Fruit fly (Drosophila melanogaster) whole organism, embryonic: ENCODE data around the gene CG3630.
A peak's percentile ranks its signal among the peaks of the same experiment; 100 is the strongest.

Experiments
- B-H1 ChIP-seq: fragments of 200-800 bp; sonication (Bioruptor generic); IDR thresholded peaks from 3 replicates; pipeline ENCODE4 v1.3.6; 2022; ENCODE audit warnings: missing biosample characterization, missing genetic modification characterization
- CG10321 ChIP-seq: fragments of 200-800 bp; sonication (Bioruptor generic); IDR thresholded peaks from 2 replicates; pipeline ENCODE4 v1.3.6; 2022; ENCODE audit warnings: missing biosample characterization, missing genetic modification characterization
- CG11093 ChIP-seq: fragments of 200-800 bp; sonication (Bioruptor generic); IDR thresholded peaks from 3 replicates; pipeline ENCODE4 v1.3.6; 2022; ENCODE audit warnings: missing biosample characterization, missing genetic modification characterization
- CG12219 ChIP-seq: fragments of 200-800 bp; sonication (Bioruptor generic); optimal IDR thresholded peaks from 3 replicates; lab custom pipeline; 2018; ENCODE audit warnings: missing biosample characterization, mild to moderate bottlenecking, missing genetic modification characterization
- CG13424 ChIP-seq: fragments of 200-800 bp; sonication (Bioruptor generic); optimal IDR thresholded peaks from 2 replicates; lab custom pipeline; 2019; ENCODE audit warnings: missing biosample characterization, mild to moderate bottlenecking, missing genetic modification characterization, moderate library complexity
- CG14014 ChIP-seq: fragments of 200-800 bp; sonication (Bioruptor generic); IDR thresholded peaks from 2 replicates; pipeline ENCODE4 v1.3.6; 2022; ENCODE audit warnings: missing biosample characterization, missing genetic modification characterization
- CG14667 ChIP-seq: fragments of 200-800 bp; sonication (Bioruptor generic); IDR thresholded peaks from 2 replicates; pipeline ENCODE4 v1.3.6; 2022; ENCODE audit warnings: missing biosample characterization, missing genetic modification characterization
- CG14710 ChIP-seq: fragments of 200-800 bp; sonication (Bioruptor generic); optimal IDR thresholded peaks from 3 replicates; lab custom pipeline; 2019; ENCODE audit warnings: missing biosample characterization, mild to moderate bottlenecking, missing genetic modification characterization, moderate library complexity
- CG16815 ChIP-seq: fragments of 200-800 bp; sonication (Bioruptor generic); optimal IDR thresholded peaks from 3 replicates; lab custom pipeline; 2017; ENCODE audit warnings: missing biosample characterization, mild to moderate bottlenecking, missing genetic modification characterization
- CG18011 ChIP-seq: fragments of 200-800 bp; sonication (Bioruptor generic); optimal IDR thresholded peaks from 2 replicates; lab custom pipeline; 2017; ENCODE audit warnings: missing biosample characterization, missing genetic modification characterization, mild to moderate bottlenecking, moderate library complexity, missing genotype
- CG18764 ChIP-seq: fragments of 200-800 bp; sonication (Bioruptor generic); optimal IDR thresholded peaks from 3 replicates; lab custom pipeline; 2016; ENCODE audit warnings: missing biosample characterization, missing genetic modification characterization
- CG2712 ChIP-seq: fragments of 200-800 bp; optimal IDR thresholded peaks from 3 replicates; lab custom pipeline; 2019; ENCODE audit warnings: missing biosample characterization, mild to moderate bottlenecking, missing genetic modification characterization, moderate library complexity
- CG3065 ChIP-seq: fragments of 200-800 bp; sonication (Bioruptor generic); optimal IDR thresholded peaks from 2 replicates; lab custom pipeline; 2016; ENCODE audit warnings: missing biosample characterization, missing genetic modification characterization
- CG32767 ChIP-seq: fragments of 200-800 bp; sonication (Bioruptor generic); IDR thresholded peaks from 2 replicates; pipeline ENCODE4 v1.3.6; 2022; ENCODE audit warnings: missing biosample characterization, missing genetic modification characterization
- CG5245 ChIP-seq: fragments of 200-800 bp; sonication (Bioruptor generic); optimal IDR thresholded peaks from 3 replicates; lab custom pipeline; 2016; ENCODE audit warnings: missing biosample characterization, missing genetic modification characterization
- CG8290 ChIP-seq, 3 experiments: fragments of 200-800 bp; sonication (Bioruptor generic); optimal IDR thresholded peaks; 2 replicates each; lab custom pipeline; 2016 to 2019; ENCODE audit warnings: missing biosample characterization in 3 of 3, missing genetic modification characterization in 3 of 3, mild to moderate bottlenecking in 2 of 3, moderate library complexity in 1 of 3
- CG8359 ChIP-seq: fragments of 200-800 bp; sonication (Bioruptor generic); optimal IDR thresholded peaks from 2 replicates; lab custom pipeline; 2017; ENCODE audit warnings: missing biosample characterization, mild to moderate bottlenecking, missing genetic modification characterization, borderline replicate concordance
- Chrac-16 ChIP-seq: fragments of 200-800 bp; sonication (Bioruptor generic); optimal IDR thresholded peaks from 3 replicates; lab custom pipeline; 2016; ENCODE audit warnings: missing biosample characterization, missing genetic modification characterization
- ERR ChIP-seq: fragments of 200-800 bp; sonication (Bioruptor generic); optimal IDR thresholded peaks from 2 replicates; lab custom pipeline; 2016; ENCODE audit warnings: missing biosample characterization, missing genetic modification characterization
- GATAe ChIP-seq: fragments of 200-800 bp; sonication (Bioruptor generic); conservative IDR thresholded peaks from 2 replicates; pipeline ENCODE4 v1.3.6; 2022; ENCODE audit warnings: missing biosample characterization, missing genetic modification characterization
- Gug ChIP-seq: fragments of 200-800 bp; sonication (Bioruptor generic); IDR thresholded peaks from 4 replicates; pipeline ENCODE4 v1.3.6; 2022; ENCODE audit warnings: missing biosample characterization, missing genetic modification characterization
- HHEX ChIP-seq: fragments of 200-800 bp; sonication (Bioruptor generic); optimal IDR thresholded peaks from 3 replicates; lab custom pipeline; 2017; ENCODE audit warnings: missing biosample characterization, mild to moderate bottlenecking, missing genetic modification characterization, missing genetic modification reagents
- Hand ChIP-seq: fragments of 200-800 bp; sonication (Bioruptor generic); optimal IDR thresholded peaks from 2 replicates; lab custom pipeline; 2017; ENCODE audit warnings: mild to moderate bottlenecking, missing biosample characterization, missing genetic modification reagents, missing genetic modification characterization
- Hr39 ChIP-seq: fragments of >200 bp; optimal IDR thresholded peaks from 2 replicates; lab custom pipeline; 2017
- NfI ChIP-seq: fragments of 200-800 bp; sonication (Bioruptor generic); optimal IDR thresholded peaks from 3 replicates; lab custom pipeline; 2018; ENCODE audit warnings: missing biosample characterization, mild to moderate bottlenecking, missing genetic modification characterization, moderate library complexity
- Pdp1 ChIP-seq, 2 experiments: fragments of 200-800 bp; sonication (Bioruptor generic); optimal IDR thresholded peaks; 3 replicates each; lab custom pipeline; 2016; ENCODE audit warnings: missing biosample characterization in 2 of 2, missing genetic modification characterization in 2 of 2, mild to moderate bottlenecking in 1 of 2, moderate library complexity in 1 of 2
- Sin3A ChIP-seq: fragments of >200 bp; optimal IDR thresholded peaks from 2 replicates; lab custom pipeline; 2018
- Sox102F ChIP-seq: fragments of 200-800 bp; sonication (Bioruptor generic); optimal IDR thresholded peaks from 2 replicates; lab custom pipeline; 2018; ENCODE audit warnings: missing biosample characterization, mild to moderate bottlenecking, missing genetic modification characterization, moderate library complexity
- abd-A ChIP-seq: fragments of 200-800 bp; sonication (Bioruptor generic); optimal IDR thresholded peaks from 3 replicates; lab custom pipeline; 2019; ENCODE audit warnings: missing biosample characterization, mild to moderate bottlenecking, missing genetic modification characterization, moderate library complexity
- bab2 ChIP-seq: fragments of 200-800 bp; sonication (Bioruptor generic); optimal IDR thresholded peaks from 2 replicates; lab custom pipeline; 2016; ENCODE audit warnings: missing biosample characterization, missing genetic modification characterization
- ems ChIP-seq: fragments of 200-800 bp; sonication (Bioruptor generic); optimal IDR thresholded peaks from 3 replicates; lab custom pipeline; 2016; ENCODE audit warnings: missing biosample characterization, missing genetic modification characterization
- ftz-f1 ChIP-seq: fragments of 200-800 bp; sonication (Bioruptor generic); optimal IDR thresholded peaks from 2 replicates; lab custom pipeline; 2016; ENCODE audit warnings: missing biosample characterization, missing genetic modification characterization
- gt ChIP-seq: fragments of 200-800 bp; sonication (Bioruptor generic); IDR thresholded peaks from 2 replicates; pipeline ENCODE4 v1.3.6; 2022; ENCODE audit warnings: missing biosample characterization, missing genetic modification characterization
- klu ChIP-seq: fragments of 200-800 bp; sonication (Bioruptor generic); IDR thresholded peaks from 2 replicates; pipeline ENCODE4 v1.3.6; 2022; ENCODE audit warnings: missing biosample characterization, missing genetic modification characterization
- nau ChIP-seq: fragments of 200-800 bp; sonication (Bioruptor generic); optimal IDR thresholded peaks from 3 replicates; lab custom pipeline; 2017; ENCODE audit warnings: missing biosample characterization, mild to moderate bottlenecking, missing genetic modification characterization, missing genetic modification reagents
- p53 ChIP-seq: fragments of 200-800 bp; sonication (Bioruptor generic); optimal IDR thresholded peaks from 2 replicates; lab custom pipeline; 2016; ENCODE audit warnings: missing biosample characterization, missing genetic modification characterization
- pnt ChIP-seq: fragments of 200-800 bp; sonication (Bioruptor generic); optimal IDR thresholded peaks from 3 replicates; lab custom pipeline; 2016; ENCODE audit warnings: missing biosample characterization, missing genetic modification characterization
- pum ChIP-seq: fragments of 200-800 bp; sonication (Bioruptor generic); optimal IDR thresholded peaks from 2 replicates; lab custom pipeline; 2016; ENCODE audit warnings: missing biosample characterization, missing genetic modification characterization
- salm ChIP-seq: fragments of 200-800 bp; sonication (Bioruptor generic); optimal IDR thresholded peaks from 2 replicates; lab custom pipeline; 2018; ENCODE audit warnings: missing biosample characterization, mild to moderate bottlenecking, missing genetic modification characterization
- schlank ChIP-seq: fragments of 200-800 bp; sonication (Bioruptor generic); optimal IDR thresholded peaks from 2 replicates; lab custom pipeline; 2018; ENCODE audit warnings: missing biosample characterization, mild to moderate bottlenecking, missing genetic modification characterization
- sens-2 ChIP-seq: fragments of 200-800 bp; sonication (Bioruptor generic); IDR thresholded peaks from 2 replicates; pipeline ENCODE4 v1.3.6; 2022; ENCODE audit warnings: missing biosample characterization, missing genetic modification characterization
- sqz ChIP-seq: fragments of 200-800 bp; sonication (Bioruptor generic); optimal IDR thresholded peaks from 3 replicates; lab custom pipeline; 2018; ENCODE audit warnings: missing biosample characterization, mild to moderate bottlenecking, missing genetic modification characterization
- stwl ChIP-seq: fragments of 200-800 bp; sonication (Bioruptor generic); optimal IDR thresholded peaks from 3 replicates; lab custom pipeline; 2018; ENCODE audit warnings: missing biosample characterization, mild to moderate bottlenecking, missing genetic modification characterization, moderate library complexity
- tin ChIP-seq: fragments of 200-800 bp; sonication (Bioruptor generic); optimal IDR thresholded peaks from 3 replicates; lab custom pipeline; 2016; ENCODE audit warnings: missing biosample characterization, missing genetic modification characterization
- unc-4 ChIP-seq: fragments of 200-800 bp; sonication (Bioruptor generic); IDR thresholded peaks from 2 replicates; pipeline ENCODE4 v1.3.6; 2022; ENCODE audit warnings: missing biosample characterization, missing genetic modification characterization; ENCODE audit not compliant: partially characterized antibody
- vnd ChIP-seq: fragments of 200-800 bp; sonication (Bioruptor generic); IDR thresholded peaks from 3 replicates; pipeline ENCODE4 v1.3.6; 2022; ENCODE audit warnings: missing biosample characterization, missing genetic modification characterization; ENCODE audit not compliant: partially characterized antibody
- wdn ChIP-seq: fragments of 200-800 bp; sonication (Bioruptor generic); IDR thresholded peaks from 2 replicates; pipeline ENCODE4 v1.3.6; 2022; ENCODE audit warnings: missing biosample characterization, missing genetic modification characterization
- zfh1 ChIP-seq: fragments of 200-800 bp; sonication (Bioruptor generic); IDR thresholded peaks from 3 replicates; pipeline ENCODE4 v1.3.6; 2022; ENCODE audit warnings: missing biosample characterization, missing genetic modification characterization

Gene CG3630

DNA sequence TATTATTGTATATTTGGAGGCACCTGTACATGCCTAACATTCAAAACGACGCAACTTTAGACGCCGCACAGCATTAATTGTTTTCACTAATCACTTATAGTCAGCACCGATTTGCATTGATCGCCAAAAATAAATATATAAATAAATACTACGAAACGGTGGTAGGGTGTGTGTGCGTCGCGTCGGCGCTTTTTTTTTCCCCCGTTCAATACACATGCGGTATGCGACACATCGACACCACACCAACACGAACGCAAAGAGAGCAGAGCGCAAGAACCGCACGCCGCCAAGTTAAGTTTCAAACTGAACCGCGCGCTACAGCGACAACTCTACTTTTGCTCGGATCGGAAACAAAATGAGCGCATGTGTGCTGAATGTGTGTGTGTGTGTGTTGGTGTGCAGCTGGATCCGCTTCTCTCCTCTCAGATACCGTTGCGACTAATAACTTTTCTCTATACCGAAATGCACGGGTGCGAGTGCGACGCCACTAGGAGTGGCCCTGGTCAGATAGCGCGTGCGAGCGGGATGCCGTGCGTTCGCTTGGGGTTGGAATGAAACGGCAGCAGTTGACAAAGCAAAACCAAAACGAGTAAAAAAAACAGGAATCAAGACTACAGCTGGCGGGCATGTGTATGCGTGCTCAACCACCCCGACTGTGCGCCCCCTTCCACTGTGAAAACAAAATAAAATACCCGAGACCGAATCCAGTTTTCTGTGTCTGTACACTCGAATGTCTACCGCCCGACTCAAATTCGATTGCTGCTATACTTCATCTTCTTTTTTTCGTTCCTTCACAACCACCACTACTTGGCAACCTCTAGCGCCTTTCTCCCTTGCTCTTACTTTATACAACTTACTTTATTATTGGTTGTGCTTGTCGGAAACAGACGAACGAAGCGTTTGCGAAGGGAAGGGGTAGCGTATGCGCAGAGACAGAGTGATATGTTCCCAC lies 38.7 kb upstream of the CG3630 start, which contains the start of gene ph-d (continued):
- peak in 1 of 2 experiments; percentile 27 for TF ChIP-seq Pdp1 (GFP tag; optimal IDR thresholded peaks at IDR 0.05; lab: Kevin White, UChicago)
- peak; percentile 18 for TF ChIP-seq CG5245 (GFP tag; lab: Kevin White, UChicago)
- TF ChIP-seq CG8359 (GFP tag; lab: Kevin White, UChicago), result peak; percentile 18
- TF ChIP-seq CG13424, result peak; percentile 3
- no peak for TF ChIP-seq CG11093 (GFP tag; lab: Robert Waterston, UW)
- peak; percentile 29 for TF ChIP-seq CG14710 (tag; lab: Kevin White, UChicago)
- no peak for TF ChIP-seq CG14014 (GFP tag; lab: Robert Waterston, UW)
- no peak for TF ChIP-seq Hr39
- TF ChIP-seq sens-2 (GFP tag; lab: Robert Waterston, UW), result no peak
- peak; percentile 32 for TF ChIP-seq salm (tag; lab: Kevin White, UChicago)
- TF ChIP-seq nau, result peak; percentile 47
- TF ChIP-seq CG18764 (GFP tag; lab: Kevin White, UChicago), result no peak
- TF ChIP-seq sqz, result peak; percentile 97
- TF ChIP-seq Gug, result no peak
- TF ChIP-seq wdn (GFP tag; lab: Robert Waterston, UW), result 0 out of 2 replicates have a peak, but pooled peaks have one; percentile 5
- no peak for TF ChIP-seq ERR (GFP tag; lab: Kevin White, UChicago)
- peak; percentile 34; the same call in 1 of the 2 replicates for TF ChIP-seq unc-4 (GFP tag; lab: Robert Waterston, UW)
- TF ChIP-seq ems (GFP tag; lab: Kevin White, UChicago), result no peak
- peak; percentile 49 for TF ChIP-seq CG2712 (tag; lab: Kevin White, UChicago)
- TF ChIP-seq schlank (tag; lab: Kevin White, UChicago), result no peak
- TF ChIP-seq abd-A (tag; lab: Kevin White, UChicago), result peak; percentile 95
- peak; percentile 30 for TF ChIP-seq tin (GFP tag; lab: Kevin White, UChicago)
- peak; percentile 10; the same call in 1 of the 3 replicates for TF ChIP-seq B-H1
- TF ChIP-seq bab2, result peak; percentile 7
- no peak for TF ChIP-seq gt (GFP tag; lab: Robert Waterston, UW)
- peak; percentile 1 for TF ChIP-seq CG3065 (GFP tag; lab: Kevin White, UChicago)
- TF ChIP-seq CG14667 (GFP tag; lab: Robert Waterston, UW), result peak; percentile 25; the same call in 1 of the 2 replicates
- no peak for TF ChIP-seq CG18011
- no peak for TF ChIP-seq pum (GFP tag; lab: Kevin White, UChicago)
- TF ChIP-seq Chrac-16 (GFP tag; lab: Kevin White, UChicago), result peak; percentile 62
- no peak for TF ChIP-seq CG12219 (GFP tag; lab: Kevin White, UChicago)
- TF ChIP-seq CG10321 (GFP tag; lab: Robert Waterston, UW), result peak; percentile 98
- TF ChIP-seq CG16815 (GFP tag; lab: Kevin White, UChicago), result peak; percentile 31
- peak; percentile 56 for TF ChIP-seq p53
- no peak for TF ChIP-seq zfh1
- peak; percentile 57 for TF ChIP-seq GATAe
- peak; percentile 31 for TF ChIP-seq NfI (GFP tag; lab: Kevin White, UChicago)
- no peak for TF ChIP-seq Sin3A (lab: Kevin White, UChicago)
- peak; percentile 47 for TF ChIP-seq ftz-f1
- TF ChIP-seq stwl, result no peak
- TF ChIP-seq klu (GFP tag; lab: Robert Waterston, UW), result no peak
- peak; percentile 63 for TF ChIP-seq HHEX (GFP tag; lab: Kevin White, UChicago)
- TF ChIP-seq CG32767, result peak; percentile 99
- no peak for TF ChIP-seq pnt (GFP tag; lab: Kevin White, UChicago)
- peak; percentile 26 for TF ChIP-seq Hand (GFP tag; lab: Kevin White, UChicago)
- TF ChIP-seq vnd (GFP tag; lab: Robert Waterston, UW), result no peak
- no peak for TF ChIP-seq CG8290 (GFP tag; optimal IDR thresholded peaks at IDR 0.05; lab: Kevin White, UChicago)
- peak in 1 of 2 experiments; percentile 69 for TF ChIP-seq CG8290 (tag; optimal IDR thresholded peaks at IDR 0.05; lab: Kevin White, UChicago)
- TF ChIP-seq Sox102F (GFP tag; lab: Kevin White, UChicago), result peak; percentile 61
